Worm (Caenorhabditis elegans) whole organism, L3 larva: Measurements from ENCODE around the gene F16G10.9.

ENCODE experiments used
- egl-27 ChIP-seq: sonication (generic microtip); optimal IDR thresholded peaks from 4 replicates; lab custom pipeline; 2017; ENCODE audit warnings: missing biosample characterization, missing genetic modification reagents, missing genetic modification characterization
- elt-1 ChIP-seq: fragments of 150-350 bp; optimal IDR thresholded peaks from 2 replicates; lab custom pipeline; 2014; ENCODE audit warnings: missing biosample characterization, missing genetic modification characterization
- jun-1 ChIP-seq: fragments of 150-350 bp; optimal IDR thresholded peaks from 2 replicates; lab custom pipeline; 2014; ENCODE audit warnings: missing biosample characterization, missing genetic modification reagents, missing genetic modification characterization
- pha-4 ChIP-seq: fragments of 150-350 bp; optimal IDR thresholded peaks from 2 replicates; lab custom pipeline; 2014; ENCODE audit warnings: missing biosample characterization, missing genetic modification reagents, missing genetic modification characterization
- ztf-11 ChIP-seq: fragments of 150-350 bp; optimal IDR thresholded peaks from 2 replicates; lab custom pipeline; 2014; ENCODE audit warnings: missing biosample characterization, missing genetic modification characterization

ce11 chrII:2395864-2396263 is 10.5 kb upstream of the F16G10.9 start, which contains the start of gene F16G10.13:
- TF ChIP-seq elt-1 (tag; lab: Kevin White, UChicago), result no peak
- no peak for TF ChIP-seq ztf-11 (tag; lab: Kevin White, UChicago)
- no peak for TF ChIP-seq egl-27
- no peak for TF ChIP-seq pha-4 (tag; lab: Kevin White, UChicago)
- no peak for TF ChIP-seq jun-1 (tag; lab: Kevin White, UChicago)
